Worm (Caenorhabditis elegans) whole organism, early embryonic: Measurements from ENCODE around the gene rmd-2.

Source experiments
- B0310.2 ChIP-seq: sonication (generic microtip); optimal IDR thresholded peaks from 2 replicates; lab custom pipeline; 2016; ENCODE audit warnings: mild to moderate bottlenecking, missing genetic modification characterization, missing compliant biosample characterization
- F13C5.2 ChIP-seq: sonication (generic microtip); optimal IDR thresholded peaks from 2 replicates; lab custom pipeline; 2017; ENCODE audit warnings: mild to moderate bottlenecking, missing genetic modification characterization, inconsistent platforms, missing compliant biosample characterization
- aly-1 ChIP-seq: sonication (generic microtip); optimal IDR thresholded peaks from 2 replicates; lab custom pipeline; 2016; ENCODE audit warnings: missing genetic modification characterization, missing compliant biosample characterization
- ama-1 ChIP-seq: fragments of 150-350 bp; optimal IDR thresholded peaks from 2 replicates; lab custom pipeline; 2014
- ceh-13 ChIP-seq: fragments of 200-800 bp; sonication (Bioruptor generic); optimal IDR thresholded peaks from 2 replicates; lab custom pipeline; 2018; ENCODE audit warnings: mild to moderate bottlenecking, missing genetic modification characterization, missing compliant biosample characterization
- ceh-36 ChIP-seq: sonication (generic microtip); optimal IDR thresholded peaks from 2 replicates; lab custom pipeline; 2016; ENCODE audit warnings: missing genetic modification characterization, inconsistent platforms, missing compliant biosample characterization
- ets-7 ChIP-seq: sonication (generic microtip); optimal IDR thresholded peaks from 2 replicates; lab custom pipeline; 2016; ENCODE audit warnings: missing genotype, missing genetic modification characterization, missing compliant biosample characterization
- hmbx-1 ChIP-seq: sonication (generic microtip); optimal IDR thresholded peaks from 2 replicates; lab custom pipeline; 2016; ENCODE audit warnings: mild to moderate bottlenecking, missing genetic modification characterization, missing compliant biosample characterization
- hmg-4 ChIP-seq: fragments of 200-800 bp; sonication (Bioruptor generic); optimal IDR thresholded peaks from 2 replicates; lab custom pipeline; 2018; ENCODE audit warnings: mild to moderate bottlenecking, missing genetic modification characterization, missing compliant biosample characterization
- hnd-1 ChIP-seq: sonication (generic microtip); optimal IDR thresholded peaks from 2 replicates; lab custom pipeline; 2016; ENCODE audit warnings: missing genetic modification characterization, missing compliant biosample characterization
- sea-1 ChIP-seq: fragments of 200-800 bp; sonication (Bioruptor generic); conservative IDR thresholded peaks from 2 replicates; pipeline ENCODE4 v1.3.6; 2022; ENCODE audit warnings: missing genetic modification characterization, missing compliant biosample characterization
- tbx-11 ChIP-seq: fragments of 200-800 bp; sonication (Bioruptor generic); IDR thresholded peaks from 2 replicates; pipeline ENCODE4 v1.3.6; 2022; ENCODE audit warnings: missing genetic modification characterization, missing compliant biosample characterization

ce11 chrV:9985227-9985864, 731 bp downstream of the rmd-2 start:
- TF ChIP-seq ama-1, result no peak
- TF ChIP-seq hmg-4 (GFP tag; lab: Kevin White, UChicago), result no peak
- no peak for TF ChIP-seq B0310.2 (tag; lab: Kevin White, UChicago)
- no peak for TF ChIP-seq tbx-11 (GFP tag; lab: Robert Waterston, UW)
- TF ChIP-seq hmbx-1 (tag; lab: Kevin White, UChicago), result no peak
- TF ChIP-seq ets-7 (tag; lab: Kevin White, UChicago), result no peak
- no peak for TF ChIP-seq F13C5.2 (tag; lab: Kevin White, UChicago)
- no peak for TF ChIP-seq aly-1
- no peak for TF ChIP-seq ceh-36 (tag; lab: Kevin White, UChicago)
- TF ChIP-seq hnd-1 (tag; lab: Kevin White, UChicago), result no peak
- TF ChIP-seq sea-1 (GFP tag; lab: Robert Waterston, UW), result no peak
- no peak for TF ChIP-seq ceh-13
